Worm (Caenorhabditis elegans) whole organism, late embryonic: Measurements from ENCODE around the gene clec-122.

Experiments
- C08G9.2 ChIP-seq: sonication (generic microtip); optimal IDR thresholded peaks from 2 replicates; lab custom pipeline; 2016; ENCODE audit warnings: mild to moderate bottlenecking, missing genetic modification characterization, moderate library complexity, missing compliant biosample characterization
- F13H6.1 ChIP-seq: sonication (generic microtip); optimal IDR thresholded peaks from 2 replicates; lab custom pipeline; 2016; ENCODE audit warnings: missing genetic modification characterization, missing compliant biosample characterization
- K09A11.1 ChIP-seq: sonication (generic microtip); optimal IDR thresholded peaks from 2 replicates; lab custom pipeline; 2017; ENCODE audit warnings: antibody characterized with exemption, mild to moderate bottlenecking, missing genetic modification characterization, missing compliant biosample characterization; ENCODE audit not compliant: insufficient read depth
- T23F11.4 ChIP-seq: fragments of 200-800 bp; sonication (Bioruptor generic); optimal IDR thresholded peaks from 2 replicates; lab custom pipeline; 2018; ENCODE audit warnings: mild to moderate bottlenecking, missing genetic modification characterization, missing compliant biosample characterization
- Y22D7AL.16 ChIP-seq: sonication (generic microtip); optimal IDR thresholded peaks from 2 replicates; lab custom pipeline; 2016; ENCODE audit warnings: missing genetic modification characterization, missing compliant biosample characterization
- ceh-14 ChIP-seq: sonication (generic microtip); optimal IDR thresholded peaks from 2 replicates; lab custom pipeline; 2016; ENCODE audit warnings: missing genotype, missing genetic modification characterization, missing compliant biosample characterization
- ceh-18 ChIP-seq: sonication (generic microtip); optimal IDR thresholded peaks from 2 replicates; lab custom pipeline; 2016; ENCODE audit warnings: missing genetic modification characterization, missing compliant biosample characterization
- ceh-19 ChIP-seq: fragments of 200-800 bp; sonication (Bioruptor generic); optimal IDR thresholded peaks from 2 replicates; lab custom pipeline; 2018; ENCODE audit warnings: mild to moderate bottlenecking, missing genetic modification characterization, missing compliant biosample characterization
- ceh-2 ChIP-seq: sonication (generic microtip); optimal IDR thresholded peaks from 2 replicates; lab custom pipeline; 2016; ENCODE audit warnings: missing genotype, missing genetic modification characterization, missing compliant biosample characterization
- ceh-24 ChIP-seq: sonication (generic microtip); optimal IDR thresholded peaks from 2 replicates; lab custom pipeline; 2016; ENCODE audit warnings: mild to moderate bottlenecking, missing genetic modification characterization, missing compliant biosample characterization
- ceh-31 ChIP-seq: sonication (generic microtip); optimal IDR thresholded peaks from 2 replicates; lab custom pipeline; 2016; ENCODE audit warnings: missing genetic modification characterization, missing compliant biosample characterization
- ceh-34 ChIP-seq: sonication (generic microtip); optimal IDR thresholded peaks from 2 replicates; lab custom pipeline; 2016; ENCODE audit warnings: mild to moderate bottlenecking, missing genetic modification characterization, missing compliant biosample characterization
- ceh-48 ChIP-seq: sonication (generic microtip); optimal IDR thresholded peaks from 2 replicates; lab custom pipeline; 2016; ENCODE audit warnings: missing genetic modification characterization, inconsistent platforms, missing compliant biosample characterization
- che-1 ChIP-seq: sonication (generic microtip); optimal IDR thresholded peaks from 2 replicates; lab custom pipeline; 2016; ENCODE audit warnings: mild to moderate bottlenecking, missing genetic modification characterization, missing compliant biosample characterization
- elt-2 ChIP-seq: sonication (generic microtip); optimal IDR thresholded peaks from 2 replicates; lab custom pipeline; 2016; ENCODE audit warnings: missing genetic modification reagents, missing genetic modification characterization, missing compliant biosample characterization
- elt-4 ChIP-seq: sonication (generic microtip); optimal IDR thresholded peaks from 2 replicates; lab custom pipeline; 2016; ENCODE audit warnings: missing genetic modification characterization, missing compliant biosample characterization
- ets-4 ChIP-seq: sonication (generic microtip); optimal IDR thresholded peaks from 2 replicates; lab custom pipeline; 2016; ENCODE audit warnings: missing genetic modification characterization, missing compliant biosample characterization
- eyg-1 ChIP-seq: sonication (generic microtip); optimal IDR thresholded peaks from 2 replicates; lab custom pipeline; 2016; ENCODE audit warnings: missing genotype, missing genetic modification characterization, missing compliant biosample characterization
- fax-1 ChIP-seq: sonication (generic microtip); optimal IDR thresholded peaks from 2 replicates; lab custom pipeline; 2016; ENCODE audit warnings: missing genotype, missing genetic modification characterization, missing compliant biosample characterization
- fkh-10 ChIP-seq: fragments of 150-350 bp; optimal IDR thresholded peaks from 2 replicates; lab custom pipeline; 2014; ENCODE audit warnings: missing biosample characterization, missing genetic modification reagents, missing genetic modification characterization
- fkh-6 ChIP-seq: sonication (generic microtip); optimal IDR thresholded peaks from 2 replicates; lab custom pipeline; 2016; ENCODE audit warnings: missing genetic modification characterization, missing compliant biosample characterization
- gmeb-2 ChIP-seq: sonication (generic microtip); optimal IDR thresholded peaks from 2 replicates; lab custom pipeline; 2016; ENCODE audit warnings: missing genetic modification characterization, inconsistent platforms, missing compliant biosample characterization
- hlh-13 ChIP-seq: fragments of 200-800 bp; sonication (Bioruptor generic); optimal IDR thresholded peaks from 2 replicates; lab custom pipeline; 2018; ENCODE audit warnings: mild to moderate bottlenecking, missing genetic modification characterization, missing compliant biosample characterization
- hlh-30 ChIP-seq: sonication (generic microtip); optimal IDR thresholded peaks from 2 replicates; lab custom pipeline; 2017; ENCODE audit warnings: antibody characterized with exemption, missing genetic modification characterization, missing compliant biosample characterization; ENCODE audit not compliant: insufficient read depth
- hlh-6 ChIP-seq: sonication (generic microtip); optimal IDR thresholded peaks from 2 replicates; lab custom pipeline; 2016; ENCODE audit warnings: missing genotype, missing genetic modification characterization, missing compliant biosample characterization
- lin-11 ChIP-seq: fragments of 200-800 bp; sonication (Bioruptor generic); optimal IDR thresholded peaks from 2 replicates; lab custom pipeline; 2018; ENCODE audit warnings: mild to moderate bottlenecking, missing genetic modification characterization, missing compliant biosample characterization
- nhr-11 ChIP-seq: fragments of 150-350 bp; optimal IDR thresholded peaks from 2 replicates; lab custom pipeline; 2014; ENCODE audit warnings: missing biosample characterization, missing genetic modification characterization
- pag-3 ChIP-seq: sonication (generic microtip); optimal IDR thresholded peaks from 2 replicates; lab custom pipeline; 2016; ENCODE audit warnings: missing compliant biosample characterization, missing genetic modification characterization, borderline replicate concordance
- pqm-1 ChIP-seq: sonication (generic microtip); optimal IDR thresholded peaks from 2 replicates; lab custom pipeline; 2016; ENCODE audit warnings: missing genetic modification characterization, missing compliant biosample characterization
- pros-1 ChIP-seq: fragments of 150-350 bp; optimal IDR thresholded peaks from 2 replicates; lab custom pipeline; 2014; ENCODE audit warnings: missing biosample characterization, missing genetic modification reagents, missing genetic modification characterization
- ref-2 ChIP-seq: sonication (generic microtip); optimal IDR thresholded peaks from 2 replicates; lab custom pipeline; 2016; ENCODE audit warnings: missing genetic modification characterization, missing compliant biosample characterization
- rnt-1 ChIP-seq: sonication (generic microtip); optimal IDR thresholded peaks from 2 replicates; lab custom pipeline; 2016; ENCODE audit warnings: missing genetic modification characterization, missing compliant biosample characterization
- sox-2 ChIP-seq: fragments of 200-800 bp; sonication (Bioruptor generic); IDR thresholded peaks from 2 replicates; pipeline ENCODE4 v1.3.6; 2022; ENCODE audit warnings: missing genetic modification reagents, missing genetic modification characterization, missing compliant biosample characterization
- sox-4 ChIP-seq: sonication (generic microtip); optimal IDR thresholded peaks from 2 replicates; lab custom pipeline; 2017; ENCODE audit warnings: mild to moderate bottlenecking, missing genetic modification characterization, inconsistent platforms, missing compliant biosample characterization
- syd-9 ChIP-seq: sonication (generic microtip); optimal IDR thresholded peaks from 2 replicates; lab custom pipeline; 2016; ENCODE audit warnings: mild to moderate bottlenecking, missing genetic modification characterization, moderate library complexity, missing compliant biosample characterization
- tbx-2 ChIP-seq: sonication (generic microtip); optimal IDR thresholded peaks from 2 replicates; lab custom pipeline; 2016; ENCODE audit warnings: missing genetic modification characterization, missing compliant biosample characterization
- unc-55 ChIP-seq: sonication (generic microtip); optimal IDR thresholded peaks from 2 replicates; lab custom pipeline; 2017; ENCODE audit warnings: missing biosample characterization, missing genetic modification reagents, missing genetic modification characterization
- unc-86 ChIP-seq: sonication (generic microtip); optimal IDR thresholded peaks from 2 replicates; lab custom pipeline; 2016; ENCODE audit warnings: missing genetic modification characterization, missing compliant biosample characterization
- zip-5 ChIP-seq: sonication (generic microtip); optimal IDR thresholded peaks from 2 replicates; lab custom pipeline; 2016; ENCODE audit warnings: missing genetic modification characterization, missing compliant biosample characterization
- ztf-16 ChIP-seq: sonication (generic microtip); optimal IDR thresholded peaks from 2 replicates; lab custom pipeline; 2017; ENCODE audit warnings: missing genetic modification characterization, missing compliant biosample characterization

The clec-122 gene

DNA sequence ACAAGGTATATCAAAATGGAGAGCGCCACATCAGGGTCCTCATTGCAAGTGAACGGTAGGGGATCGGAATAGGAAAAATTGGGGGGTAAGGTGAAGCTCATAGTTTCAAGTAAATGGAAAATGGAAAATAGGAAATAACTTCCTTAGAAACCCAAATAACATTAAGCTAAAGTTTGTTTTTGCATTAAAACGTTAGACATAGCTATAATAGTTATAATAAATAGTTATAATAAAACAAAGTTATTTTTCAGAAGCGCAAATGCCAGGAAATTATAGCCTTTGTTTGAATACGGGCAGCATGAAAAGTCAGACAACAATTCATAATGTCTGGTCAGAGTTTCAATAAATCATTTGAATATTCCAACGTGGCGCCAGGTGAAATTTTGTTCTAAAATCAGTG is 5.3 kb upstream of the clec-122 start, which contains the start of gene srg-24:
srg-24 (minus strand) TSS at position 101 of the 400 bp plus-strand sequence.
- TF ChIP-seq lin-11 (tag; lab: Kevin White, UChicago) (no peak), sox-2 (GFP tag; lab: Robert Waterston, UW) (no peak), T23F11.4 (GFP tag; lab: Kevin White, UChicago) (no peak), hlh-30 (no peak), C08G9.2 (tag; lab: Kevin White, UChicago) (no peak), pros-1 (no peak), ceh-14 (tag; lab: Kevin White, UChicago) (no peak), unc-55 (no peak)

DNA sequence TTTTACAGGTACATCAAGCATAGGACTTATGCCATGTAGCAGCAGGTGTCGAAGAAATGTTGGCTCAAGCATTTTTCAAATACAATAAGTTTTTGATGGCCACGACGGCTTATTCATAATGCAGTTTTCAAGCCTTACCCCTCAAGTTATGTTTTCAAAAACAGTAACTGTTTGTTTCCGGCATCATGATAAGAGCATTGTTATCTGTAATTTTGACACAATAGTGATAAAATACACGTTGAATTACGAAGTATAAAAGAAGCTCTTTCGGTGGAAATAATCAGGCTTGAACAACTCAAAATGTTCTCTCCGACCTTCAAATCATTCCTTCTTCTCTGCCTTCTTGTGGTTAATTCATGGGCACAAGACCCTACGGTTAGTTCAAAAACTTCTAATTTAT is 3.8 kb upstream of the clec-122 start, which contains the start of gene clec-121:
clec-121 (plus strand) TSS at position 301 of the 400 bp plus-strand sequence.
- TF ChIP-seq unc-86 (tag; lab: Kevin White, UChicago): no peak
- no peak for TF ChIP-seq Y22D7AL.16
- no peak for TF ChIP-seq elt-4 (tag; lab: Kevin White, UChicago)
- no peak for TF ChIP-seq tbx-2
- no peak for TF ChIP-seq syd-9 (tag; lab: Kevin White, UChicago)
- no peak for TF ChIP-seq ceh-31
- no peak for TF ChIP-seq ceh-24 (tag; lab: Kevin White, UChicago)
- no peak for TF ChIP-seq sox-4 (tag; lab: Kevin White, UChicago)
- TF ChIP-seq sox-2 (GFP tag; lab: Robert Waterston, UW): no peak
- no peak for TF ChIP-seq gmeb-2 (tag; lab: Kevin White, UChicago)
- TF ChIP-seq pqm-1: no peak
- no peak for TF ChIP-seq ceh-14 (tag; lab: Kevin White, UChicago)
- TF ChIP-seq unc-55: no peak
- TF ChIP-seq pag-3 (tag; lab: Kevin White, UChicago): no peak
- TF ChIP-seq elt-2 (tag; lab: Kevin White, UChicago): no peak
- TF ChIP-seq fax-1 (tag; lab: Kevin White, UChicago): no peak
- no peak for TF ChIP-seq zip-5 (tag; lab: Kevin White, UChicago)
- no peak for TF ChIP-seq T23F11.4 (GFP tag; lab: Kevin White, UChicago)
- no peak for TF ChIP-seq fkh-6 (tag; lab: Kevin White, UChicago)
- no peak for TF ChIP-seq pros-1

DNA sequence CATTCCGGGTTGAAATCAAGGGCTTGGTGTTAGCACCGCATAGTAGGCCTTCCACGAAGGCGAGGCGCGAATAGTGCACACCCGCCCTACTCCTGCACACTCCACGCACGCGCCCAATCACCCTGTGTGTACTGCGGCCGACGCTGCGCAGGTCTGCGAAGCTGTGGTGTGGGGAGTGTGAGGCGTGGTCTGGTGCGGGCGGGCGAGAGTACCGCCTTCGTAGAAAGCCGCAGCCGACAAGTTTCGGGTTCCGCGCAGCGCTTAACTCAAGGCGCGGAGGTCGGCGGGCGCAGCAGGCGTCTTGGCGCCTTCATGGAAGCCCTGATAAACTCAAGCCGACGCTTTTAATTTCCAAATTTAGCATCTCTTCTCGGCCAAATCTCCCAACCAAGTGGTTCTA is 2.2 kb downstream of the clec-122 start:
- TF ChIP-seq hlh-6 (peak; percentile 34), ref-2 (tag; lab: Kevin White, UChicago) (no peak), ceh-14 (tag; lab: Kevin White, UChicago) (no peak)

ce11 chrII:3109533-3109932 is 3.7 kb downstream of the clec-122 start:
- TF ChIP-seq ceh-48 (tag; lab: Kevin White, UChicago) (no peak), F13H6.1 (tag; lab: Kevin White, UChicago) (no peak), rnt-1 (tag; lab: Kevin White, UChicago) (no peak), ceh-18 (tag; lab: Kevin White, UChicago) (no peak), ceh-19 (GFP tag; lab: Kevin White, UChicago) (no peak)

DNA sequence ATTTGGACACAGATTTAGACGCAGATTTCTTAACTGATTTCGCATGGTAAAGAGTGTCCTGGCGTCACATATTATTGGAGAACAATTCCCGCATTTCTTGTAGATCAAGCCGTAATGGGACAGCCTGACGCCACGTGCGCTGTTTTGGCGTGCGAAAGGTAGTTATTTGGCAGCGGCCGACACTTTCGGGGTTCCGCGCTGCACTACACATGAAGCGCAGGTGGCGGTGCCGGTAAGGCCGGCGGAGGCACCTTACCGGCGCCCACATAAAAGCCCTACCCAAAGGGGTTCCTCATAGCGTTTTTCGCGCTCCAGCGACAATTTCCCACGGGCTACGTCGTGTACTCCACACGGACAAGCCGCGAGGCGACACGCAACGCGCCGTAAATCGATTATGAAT is 4.2 kb downstream of the clec-122 start:
- TF ChIP-seq unc-86 (tag; lab: Kevin White, UChicago): no peak
- no peak for TF ChIP-seq nhr-11 (tag; lab: Kevin White, UChicago)
- TF ChIP-seq K09A11.1 (tag; lab: Kevin White, UChicago): no peak
- TF ChIP-seq ets-4 (tag; lab: Kevin White, UChicago): no peak
- TF ChIP-seq T23F11.4 (GFP tag; lab: Kevin White, UChicago): no peak
- TF ChIP-seq elt-4 (tag; lab: Kevin White, UChicago): no peak
- no peak for TF ChIP-seq hlh-30
- TF ChIP-seq ceh-34 (tag; lab: Kevin White, UChicago): no peak
- no peak for TF ChIP-seq hlh-13 (GFP tag; lab: Kevin White, UChicago)
- no peak for TF ChIP-seq fkh-10 (GFP tag; lab: Kevin White, UChicago)
- no peak for TF ChIP-seq ztf-16 (tag; lab: Kevin White, UChicago)
- no peak for TF ChIP-seq ceh-14 (tag; lab: Kevin White, UChicago)
- no peak for TF ChIP-seq ceh-31
- TF ChIP-seq eyg-1 (tag; lab: Kevin White, UChicago): no peak
- TF ChIP-seq che-1 (tag; lab: Kevin White, UChicago): no peak
- no peak for TF ChIP-seq ceh-2 (tag; lab: Kevin White, UChicago)
- no peak for TF ChIP-seq C08G9.2 (tag; lab: Kevin White, UChicago)
